Fruit fly (Drosophila melanogaster): Measurements from ENCODE around the gene tws.
A peak's percentile ranks its signal among the peaks of the same experiment; 100 is the strongest.

Gene tws

DNA sequence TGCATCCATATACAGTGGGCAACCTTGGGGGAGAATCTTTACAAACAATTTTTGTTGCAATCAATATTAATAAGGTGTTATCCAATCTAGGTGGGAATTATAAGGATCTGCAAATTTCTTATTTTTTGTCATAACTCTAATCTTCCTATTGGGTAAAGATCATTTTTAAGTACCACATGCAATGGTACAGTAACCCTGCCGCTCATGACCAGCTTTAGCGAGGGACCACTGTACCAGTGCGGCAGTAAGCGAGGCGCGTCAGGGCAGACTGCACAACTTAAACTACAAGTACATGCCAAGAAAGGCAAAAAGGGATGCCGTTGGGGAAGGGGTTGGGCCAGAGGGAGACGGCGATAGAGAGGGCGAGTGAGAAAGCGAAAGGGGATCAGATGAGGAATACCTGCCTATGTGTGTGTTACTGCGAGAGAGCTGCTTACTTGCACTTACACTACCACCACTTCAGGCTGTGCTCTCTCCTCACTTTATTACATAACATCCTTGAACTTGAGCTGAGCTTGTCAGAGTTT is 57.0 kb downstream of the tws start (continued):
- TF ChIP-seq CG6854 (GFP tag; optimal IDR thresholded peaks at IDR 0.05) (no peak), Eip78C (GFP tag) (peak; percentile 96), svp (GFP tag) (peak; percentile 89), fd85E (GFP tag; optimal IDR thresholded peaks at IDR 0.05) (peak; percentile 39), CG3032 (tag; optimal IDR thresholded peaks at IDR 0.05) (peak; percentile 94), Met (GFP tag; optimal IDR thresholded peaks at IDR 0.05) (peak; percentile 75), CG15336 (GFP tag; IDR thresholded peaks at IDR 0.05) (peak; percentile 62), lz (GFP tag; optimal IDR thresholded peaks at IDR 0.05) (peak; percentile 77), CG6792 (GFP tag; optimal IDR thresholded peaks at IDR 0.05) (peak; percentile 83), Smox (GFP tag; optimal IDR thresholded peaks at IDR 0.05) (peak; percentile 71), ss (GFP tag; optimal IDR thresholded peaks at IDR 0.05) (peak; percentile 87 to 89), Sox14 (GFP tag; optimal IDR thresholded peaks at IDR 0.05) (peak; percentile 89), CG16779 (tag; optimal IDR thresholded peaks at IDR 0.05) (peak; percentile 65), fkh (GFP tag; optimal IDR thresholded peaks at IDR 0.05) (no peak)

dm6 chr3R:10081469-10082111 is 58.0 kb downstream of the tws start:
- TF ChIP-seq pdm3 (GFP tag; optimal IDR thresholded peaks at IDR 0.05) (no peak), Hr38 (GFP tag; optimal IDR thresholded peaks at IDR 0.05) (no peak), CG34406 (GFP tag; optimal IDR thresholded peaks at IDR 0.05) (no peak), Eip78C (GFP tag) (peak; percentile 60), CG6792 (GFP tag; optimal IDR thresholded peaks at IDR 0.05) (no peak), CG31627 (GFP tag; optimal IDR thresholded peaks at IDR 0.05) (peak; percentile 27), CG10631 (GFP tag; optimal IDR thresholded peaks at IDR 0.05) (peak; percentile 12), CG6808 (GFP tag; optimal IDR thresholded peaks at IDR 0.05) (peak; percentile 10), esn (GFP tag; optimal IDR thresholded peaks at IDR 0.05) (peak; percentile 5), CG3032 (tag; optimal IDR thresholded peaks at IDR 0.05) (peak; percentile 21), Gug (GFP tag; IDR thresholded peaks at IDR 0.05) (no peak), Sox14 (GFP tag; optimal IDR thresholded peaks at IDR 0.05) (peak; percentile 23), acj6 (GFP tag; optimal IDR thresholded peaks at IDR 0.05) (peak; percentile 4), Ets96B (tag; optimal IDR thresholded peaks at IDR 0.05) (peak; percentile 19), Blimp-1 (GFP tag; optimal IDR thresholded peaks at IDR 0.05) (no peak), Hr4 (GFP tag; optimal IDR thresholded peaks at IDR 0.05) (peak; percentile 20), Eip93F (GFP tag; optimal IDR thresholded peaks at IDR 0.05) (no peak), cyc (GFP tag; optimal IDR thresholded peaks at IDR 0.05) (peak; percentile 33), net (GFP tag; optimal IDR thresholded peaks at IDR 0.05) (peak; percentile 13), achi (GFP tag; optimal IDR thresholded peaks at IDR 0.05) (peak; percentile 0), Ets21C (GFP tag; optimal IDR thresholded peaks at IDR 0.05) (peak; percentile 8), svp (GFP tag) (peak; percentile 40), Hr39 (GFP tag; optimal IDR thresholded peaks at IDR 0.05) (peak; percentile 28), Sox15 (GFP tag; optimal IDR thresholded peaks at IDR 0.05) (peak; percentile 24), vri (GFP tag; optimal IDR thresholded peaks at IDR 0.05) (peak; percentile 42), CG32006 (GFP tag; optimal IDR thresholded peaks at IDR 0.05) (peak; percentile 0), fd85E (GFP tag; optimal IDR thresholded peaks at IDR 0.05) (no peak), CG6163 (GFP tag; IDR thresholded peaks at IDR 0.05) (0 out of 3 replicates have a peak, but pooled peaks have one; percentile 31)

DNA sequence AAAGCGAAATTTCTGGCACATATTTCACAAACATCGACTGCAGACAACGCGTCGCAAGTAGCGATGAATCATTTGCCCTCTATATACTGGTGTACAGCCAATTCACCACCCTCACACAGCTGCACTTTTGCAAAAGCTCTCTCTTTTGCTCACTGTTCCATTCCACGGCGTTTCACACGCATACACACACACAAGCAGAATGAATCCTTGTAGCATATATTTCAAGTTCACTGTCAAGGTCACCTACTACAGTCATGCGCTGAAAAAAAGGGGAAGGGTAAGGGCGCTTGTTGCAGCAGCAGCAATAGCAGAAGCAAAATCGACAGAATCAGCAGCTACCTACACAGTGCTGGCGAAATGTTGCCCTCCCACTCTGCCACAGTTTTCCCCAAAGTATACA is 58.9 kb downstream of the tws start:
- TF ChIP-seq CG3032 (tag; optimal IDR thresholded peaks at IDR 0.05) = peak; percentile 6
- peak in 1 of 2 experiments; percentile 14 for TF ChIP-seq ss (GFP tag; optimal IDR thresholded peaks at IDR 0.05)
- TF ChIP-seq Hr38 (GFP tag; optimal IDR thresholded peaks at IDR 0.05) = no peak
- peak in 1 of 2 experiments; percentile 17 for TF ChIP-seq salr (GFP tag; optimal IDR thresholded peaks at IDR 0.05)
- TF ChIP-seq CG6854 (GFP tag; optimal IDR thresholded peaks at IDR 0.05) = peak; percentile 6
- no peak for TF ChIP-seq CG6276 (GFP tag; optimal IDR thresholded peaks at IDR 0.05)
- TF ChIP-seq CG31627 (GFP tag; optimal IDR thresholded peaks at IDR 0.05) = no peak
- peak; percentile 23 for TF ChIP-seq Eip75B (GFP tag; optimal IDR thresholded peaks at IDR 0.05)
- peak; percentile 29 for TF ChIP-seq Hr39 (GFP tag; optimal IDR thresholded peaks at IDR 0.05)
- TF ChIP-seq vri (GFP tag; optimal IDR thresholded peaks at IDR 0.05) = peak; percentile 25
- no peak for TF ChIP-seq CG3919 (GFP tag; optimal IDR thresholded peaks at IDR 0.05)
- TF ChIP-seq CG6163 (GFP tag; IDR thresholded peaks at IDR 0.05) = 0 out of 3 replicates have a peak, but pooled peaks have one; percentile 11

Data from whole organism, prepupa.